Worm (Caenorhabditis elegans): ENCODE results near the gene daf-18.
A peak's percentile ranks its signal among the peaks of the same experiment; 100 is the strongest.

daf-18 gene

DNA sequence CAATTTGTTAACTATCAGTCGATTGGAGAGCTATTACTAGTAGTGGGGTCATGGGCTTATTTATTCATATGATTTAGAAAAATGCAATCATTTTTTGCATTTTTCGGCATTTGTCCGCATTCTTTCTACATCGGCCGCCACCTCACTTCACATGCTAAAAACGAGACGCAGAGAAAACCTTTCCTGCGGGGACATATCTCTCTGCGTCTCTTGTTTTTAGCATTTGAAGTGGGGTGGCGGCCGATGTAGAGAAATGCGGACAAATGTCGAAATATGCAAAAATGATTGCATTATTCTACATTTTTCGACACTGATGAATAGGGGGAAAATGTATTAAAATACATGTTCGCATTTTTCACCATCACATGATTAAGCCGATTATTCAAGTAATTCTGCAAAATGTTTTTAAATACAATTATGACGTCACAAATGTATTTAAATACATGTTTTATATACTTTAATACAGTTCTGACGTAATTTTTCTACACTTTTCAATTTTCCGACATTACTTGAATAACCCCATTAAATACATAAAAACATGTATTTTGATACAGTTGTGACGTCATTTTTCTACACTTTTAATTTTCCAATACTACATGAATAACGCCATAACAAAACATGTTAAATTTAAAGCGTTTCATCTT lies 52.7 kb downstream of the daf-18 start:
- no peak for TF ChIP-seq ztf-4 (tag; optimal IDR thresholded peaks at IDR 0.05)
- peak; percentile 39 for TF ChIP-seq egl-5 (tag; optimal IDR thresholded peaks at IDR 0.05)
- TF ChIP-seq lin-15B (tag; optimal IDR thresholded peaks at IDR 0.05): peak; percentile 34
